Fruit fly (Drosophila melanogaster): ENCODE measurements around the gene Septin2.

Septin2 gene

dm6 chr3R:20616801-20617200 lies 28.6 kb upstream of the Septin2 start, which contains the start of gene CG15923:
Gene CG15923 (minus strand): TSS chr3R:20616901.
- TF ChIP-seq CG12391 (tag; optimal IDR thresholded peaks at IDR 0.05): no peak
- TF ChIP-seq insv (GFP tag; optimal IDR thresholded peaks at IDR 0.05): no peak
- TF ChIP-seq CG13624 (GFP tag; optimal IDR thresholded peaks at IDR 0.05): no peak
- no peak for TF ChIP-seq Blimp-1 (GFP tag; optimal IDR thresholded peaks at IDR 0.05)
- 0 out of 2 replicates have a peak, but pooled peaks have one; percentile 17 for TF ChIP-seq lmd (GFP tag; IDR thresholded peaks at IDR 0.05)
- 0 out of 3 replicates have a peak, but pooled peaks have one; percentile 18 for TF ChIP-seq HLH4C (GFP tag; IDR thresholded peaks at IDR 0.05; ENCODE audit: partially characterized antibody)
- no peak for TF ChIP-seq Rx (GFP tag; IDR thresholded peaks at IDR 0.05)

- no peak for TF ChIP-seq prd (optimal IDR thresholded peaks at IDR 0.05)
- TF ChIP-seq prd (GFP tag; IDR thresholded peaks at IDR 0.05): peak; percentile 35; the same call in 1 of the 3 replicates
- 0 out of 3 replicates have a peak, but pooled peaks have one; percentile 21 for TF ChIP-seq CG11093 (GFP tag; IDR thresholded peaks at IDR 0.05)
- no peak for TF ChIP-seq BEAF-32 (GFP tag; optimal IDR thresholded peaks at IDR 0.05)
- TF ChIP-seq CG10959 (GFP tag; IDR thresholded peaks at IDR 0.05): no peak
- TF ChIP-seq Hr39 (optimal IDR thresholded peaks at IDR 0.05): peak; percentile 40
- TF ChIP-seq slbo (GFP tag; IDR thresholded peaks at IDR 0.05): no peak
- 0 out of 2 replicates have a peak, but pooled peaks have one; percentile 7 for TF ChIP-seq sisA (GFP tag; IDR thresholded peaks at IDR 0.05)
- no peak for TF ChIP-seq abd-A (tag; optimal IDR thresholded peaks at IDR 0.05)
- peak; percentile 71 for TF ChIP-seq Ets65A (GFP tag)
- TF ChIP-seq oc (tag; optimal IDR thresholded peaks at IDR 0.05): no peak
Observed at dm6 chr3R:20608199-20608598, 20.0 kb upstream of the Septin2 start.

- TF ChIP-seq Pdp1 (GFP tag; optimal IDR thresholded peaks at IDR 0.05) (peak in 1 of 2 experiments; percentile 80), nom (GFP tag; optimal IDR thresholded peaks at IDR 0.05) (peak; percentile 51), sens-2 (GFP tag; IDR thresholded peaks at IDR 0.05) (0 out of 2 replicates have a peak, but pooled peaks have one; percentile 12), ci (GFP tag; IDR thresholded peaks at IDR 0.05) (peak; percentile 13; the same call in 1 of the 3 replicates), exex (tag; optimal IDR thresholded peaks at IDR 0.05) (peak; percentile 87), bsh (GFP tag; optimal IDR thresholded peaks at IDR 0.05) (no peak), Med (GFP tag) (peak; percentile 24), CG11247 (GFP tag; IDR thresholded peaks at IDR 0.05) (no peak), dpn (GFP tag; optimal IDR thresholded peaks at IDR 0.05) (no peak), mam (GFP tag; optimal IDR thresholded peaks at IDR 0.05) (no peak), CG12769 (tag; optimal IDR thresholded peaks at IDR 0.05) (no peak), CG14014 (GFP tag; IDR thresholded peaks at IDR 0.05) (no peak)
Observed at dm6 chr3R:20605562-20606155, 17.5 kb upstream of the Septin2 start.

- TF ChIP-seq grau (tag; optimal IDR thresholded peaks at IDR 0.05) (peak; percentile 38), cato (GFP tag; optimal IDR thresholded peaks at IDR 0.05; ENCODE audit: borderline replicate concordance) (no peak), CTCF (GFP tag; optimal IDR thresholded peaks at IDR 0.05) (no peak), jumu (GFP tag; optimal IDR thresholded peaks at IDR 0.05) (no peak), cg (GFP tag; optimal IDR thresholded peaks at IDR 0.05) (peak; percentile 20), MTF-1 (GFP tag; optimal IDR thresholded peaks at IDR 0.05; ENCODE audit: borderline replicate concordance) (no peak), ERR (GFP tag; optimal IDR thresholded peaks at IDR 0.05) (no peak), pzg (GFP tag; optimal IDR thresholded peaks at IDR 0.05) (no peak), Bgb (GFP tag; IDR thresholded peaks at IDR 0.05; ENCODE audit: partially characterized antibody) (no peak), CG6654 (GFP tag; optimal IDR thresholded peaks at IDR 0.05) (no peak), Stat92E (GFP tag; optimal IDR thresholded peaks at IDR 0.05) (no peak), Med (GFP tag) (peak; percentile 9), dysf (GFP tag; IDR thresholded peaks at IDR 0.05) (no peak), CG31224 (GFP tag; IDR thresholded peaks at IDR 0.05) (no peak), gsb-n (tag; optimal IDR thresholded peaks at IDR 0.05) (no peak), crol (GFP tag; IDR thresholded peaks at IDR 0.05) (peak; percentile 35; the same call in 1 of the 2 replicates), lov (optimal IDR thresholded peaks at IDR 0.05) (no peak), lov (GFP tag; IDR thresholded peaks at IDR 0.05) (no peak), org-1 (GFP tag; optimal IDR thresholded peaks at IDR 0.05) (no peak)
Observed at dm6 chr3R:20605078-20605477, 16.9 kb upstream of the Septin2 start.
